Worm (Caenorhabditis elegans) whole organism, young adult: ENCODE measurements around the gene sel-1.

ENCODE experiments used
- K12H6.12 ChIP-seq: fragments of 200-800 bp; sonication (Bioruptor generic); optimal IDR thresholded peaks from 2 replicates; lab custom pipeline; 2018; ENCODE audit warnings: mild to moderate bottlenecking, missing genetic modification characterization, missing compliant biosample characterization
- gei-17 ChIP-seq: fragments of 200-800 bp; sonication (Bioruptor generic); optimal IDR thresholded peaks from 2 replicates; lab custom pipeline; 2018; ENCODE audit warnings: mild to moderate bottlenecking, missing genetic modification characterization, missing compliant biosample characterization

sel-1 gene

DNA sequence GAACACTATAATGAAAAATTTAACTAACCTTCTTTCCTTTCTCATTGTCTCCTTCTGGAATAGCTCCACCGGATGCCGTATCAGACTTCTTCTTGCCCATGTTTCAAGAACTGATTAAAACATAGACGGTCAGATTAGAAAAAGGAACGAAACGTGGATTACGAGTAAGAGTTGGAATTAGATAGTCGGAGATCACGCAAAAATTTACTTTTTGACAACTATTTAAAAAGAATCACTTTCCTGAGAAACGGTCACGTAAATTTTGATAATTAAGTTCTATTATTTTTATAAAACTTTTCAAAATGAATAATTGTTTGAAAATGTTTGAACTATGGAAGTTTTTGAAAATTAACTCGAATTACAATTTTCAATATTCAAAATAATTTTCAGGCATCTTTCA is 51.6 kb downstream of the sel-1 start, which contains the start of gene cyc-2.2:
Gene cyc-2.2, minus strand, starts transcription at position 101 of the 400 bp plus-strand sequence.
- TF ChIP-seq gei-17 (GFP tag; lab: Kevin White, UChicago) (no peak), K12H6.12 (tag; lab: Kevin White, UChicago) (no peak)
